Fruit fly (Drosophila melanogaster): ENCODE results near the gene ftz-f1.

ftz-f1 gene

dm6 chr3L:18758894-18759569 is 42.1 kb downstream of the ftz-f1 start (continued):
- TF ChIP-seq CG7368 (GFP tag; optimal IDR thresholded peaks at IDR 0.05): peak; percentile 23
- peak; percentile 27 to 38 for TF ChIP-seq salr (GFP tag; optimal IDR thresholded peaks at IDR 0.05)
- TF ChIP-seq Blimp-1 (GFP tag; optimal IDR thresholded peaks at IDR 0.05): peak; percentile 97
- peak; percentile 84 for TF ChIP-seq Lpt (GFP tag; optimal IDR thresholded peaks at IDR 0.05)

dm6 chr3L:18757079-18757815 is 43.9 kb downstream of the ftz-f1 start:
- TF ChIP-seq CG6808 (GFP tag; optimal IDR thresholded peaks at IDR 0.05) (no peak), fd59A (GFP tag; optimal IDR thresholded peaks at IDR 0.05) (no peak), Smox (GFP tag; optimal IDR thresholded peaks at IDR 0.05) (no peak), CG11294 (GFP tag; IDR thresholded peaks at IDR 0.05) (no peak), vri (GFP tag; optimal IDR thresholded peaks at IDR 0.05) (peak; percentile 62), Hr38 (GFP tag; optimal IDR thresholded peaks at IDR 0.05) (no peak), esn (GFP tag; optimal IDR thresholded peaks at IDR 0.05) (no peak), Eip78C (GFP tag) (peak; percentile 52), CG3032 (tag; optimal IDR thresholded peaks at IDR 0.05) (no peak), Lpt (GFP tag; optimal IDR thresholded peaks at IDR 0.05) (no peak), Sox102F (GFP tag; optimal IDR thresholded peaks at IDR 0.05) (no peak), Eip93F (GFP tag; optimal IDR thresholded peaks at IDR 0.05) (no peak), CG31627 (GFP tag; optimal IDR thresholded peaks at IDR 0.05) (no peak), CG9139 (GFP tag; optimal IDR thresholded peaks at IDR 0.05) (no peak), CG32006 (GFP tag; optimal IDR thresholded peaks at IDR 0.05) (no peak), CG1621 (tag; optimal IDR thresholded peaks at IDR 0.05) (no peak), acj6 (GFP tag; optimal IDR thresholded peaks at IDR 0.05) (no peak), Hr4 (GFP tag; optimal IDR thresholded peaks at IDR 0.05) (no peak), CG8319 (GFP tag; optimal IDR thresholded peaks at IDR 0.05) (no peak), CG8632 (GFP tag; optimal IDR thresholded peaks at IDR 0.05) (no peak), Sox15 (GFP tag; optimal IDR thresholded peaks at IDR 0.05) (no peak), CG4318 (GFP tag; optimal IDR thresholded peaks at IDR 0.05) (no peak), CG11762 (GFP tag; optimal IDR thresholded peaks at IDR 0.05; ENCODE audit: insufficient read depth) (no peak), CG16779 (tag; optimal IDR thresholded peaks at IDR 0.05) (no peak), pdm3 (GFP tag; optimal IDR thresholded peaks at IDR 0.05) (no peak), svp (GFP tag) (no peak), ss (GFP tag; optimal IDR thresholded peaks at IDR 0.05) (no peak), topi (GFP tag; optimal IDR thresholded peaks at IDR 0.05) (no peak), CG34406 (GFP tag; optimal IDR thresholded peaks at IDR 0.05) (no peak), Blimp-1 (GFP tag; optimal IDR thresholded peaks at IDR 0.05) (peak; percentile 34), OdsH (GFP tag; optimal IDR thresholded peaks at IDR 0.05) (no peak), eg (GFP tag; IDR thresholded peaks at IDR 0.05) (no peak), Ets21C (GFP tag; optimal IDR thresholded peaks at IDR 0.05) (no peak), CG6854 (GFP tag; optimal IDR thresholded peaks at IDR 0.05) (no peak), CG7368 (GFP tag; optimal IDR thresholded peaks at IDR 0.05) (no peak), spab (GFP tag; optimal IDR thresholded peaks at IDR 0.05) (no peak), CG11902 (GFP tag; optimal IDR thresholded peaks at IDR 0.05) (no peak), CG6163 (GFP tag; IDR thresholded peaks at IDR 0.05) (0 out of 3 replicates have a peak, but pooled peaks have one; percentile 18), fd85E (GFP tag; optimal IDR thresholded peaks at IDR 0.05) (no peak), CG8119 (GFP tag; IDR thresholded peaks at IDR 0.05) (peak; percentile 44; the same call in 2 of the 3 replicates), CG10669 (GFP tag; optimal IDR thresholded peaks at IDR 0.05) (no peak), CG15336 (GFP tag; IDR thresholded peaks at IDR 0.05) (0 out of 2 replicates have a peak, but pooled peaks have one; percentile 47), fkh (GFP tag; optimal IDR thresholded peaks at IDR 0.05) (peak; percentile 21), cyc (GFP tag; optimal IDR thresholded peaks at IDR 0.05) (no peak), Met (GFP tag; optimal IDR thresholded peaks at IDR 0.05) (no peak), dsx (GFP tag; optimal IDR thresholded peaks at IDR 0.05; ENCODE audit: poor library complexity, severe bottlenecking) (no peak)

Measured in whole organism, prepupa.